Worm (Caenorhabditis elegans) whole organism, midembryonic: ENCODE measurements around the gene sri-24.
"Not testable (repeated sequence)": the region's sequence is repeated elsewhere in the genome, so short reads cannot be mapped to it uniquely, and the experiment has no call there.

Experiments
- T22C8.4 ChIP-seq: fragments of 200-800 bp; sonication (Bioruptor generic); IDR thresholded peaks from 2 replicates; pipeline ENCODE4 v1.3.6; 2022; ENCODE audit warnings: missing genetic modification characterization, missing compliant biosample characterization
- cog-1 ChIP-seq: sonication (generic microtip); optimal IDR thresholded peaks from 2 replicates; lab custom pipeline; 2016; ENCODE audit warnings: missing genetic modification characterization, missing compliant biosample characterization
- flt-1 ChIP-seq: fragments of 200-800 bp; sonication (Bioruptor generic); IDR thresholded peaks from 2 replicates; pipeline ENCODE4 v1.3.6; 2022; ENCODE audit warnings: missing genetic modification characterization, missing compliant biosample characterization
- klf-2 ChIP-seq: fragments of 200-800 bp; sonication (Bioruptor generic); conservative IDR thresholded peaks from 2 replicates; pipeline ENCODE4 v1.3.6; 2022; ENCODE audit warnings: missing genetic modification reagents, missing genetic modification characterization, missing compliant biosample characterization
- med-1 ChIP-seq: sonication (generic microtip); optimal IDR thresholded peaks from 2 replicates; lab custom pipeline; 2017; ENCODE audit warnings: missing genetic modification characterization, mild to moderate bottlenecking, missing compliant biosample characterization, antibody characterized with exemption, missing genetic modification reagents; ENCODE audit not compliant: insufficient read depth
- ref-1 ChIP-seq: fragments of 200-800 bp; sonication (Bioruptor generic); conservative IDR thresholded peaks from 2 replicates; pipeline ENCODE4 v1.3.6; 2022; ENCODE audit warnings: missing genetic modification reagents, missing genetic modification characterization, missing compliant biosample characterization
- tab-1 ChIP-seq: fragments of 200-800 bp; sonication (Bioruptor generic); IDR thresholded peaks from 2 replicates; pipeline ENCODE4 v1.3.6; 2022; ENCODE audit warnings: missing genetic modification characterization, missing compliant biosample characterization
- ztf-23 ChIP-seq: fragments of 200-800 bp; sonication (Bioruptor generic); IDR thresholded peaks from 2 replicates; pipeline ENCODE4 v1.3.6; 2022; ENCODE audit warnings: missing genetic modification reagents, missing genetic modification characterization, missing compliant biosample characterization
- ztf-29 ChIP-seq: fragments of 200-800 bp; sonication (Bioruptor generic); IDR thresholded peaks from 2 replicates; pipeline ENCODE4 v1.3.6; 2022; ENCODE audit warnings: missing genetic modification reagents, missing genetic modification characterization, missing compliant biosample characterization

Gene sri-24

DNA sequence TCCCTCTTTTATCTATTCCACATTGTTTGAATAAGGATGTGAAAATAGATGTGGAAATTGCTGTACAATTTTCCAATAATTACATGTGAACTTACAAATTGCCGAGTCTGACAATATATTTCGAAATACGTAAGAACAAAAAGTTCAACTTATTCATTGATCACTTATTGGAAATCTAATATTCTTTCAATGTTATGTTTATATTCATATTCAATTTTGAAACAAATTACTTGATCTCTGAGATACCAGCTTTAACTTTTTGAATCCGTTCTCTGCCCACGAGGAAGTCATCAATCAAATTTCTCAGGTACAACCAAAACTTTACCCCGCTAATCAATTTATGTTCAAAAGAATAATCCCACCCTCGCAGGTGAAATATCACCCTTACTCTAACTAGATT is 3.2 kb downstream of the sri-24 start, which contains the start of gene sri-26:
TSS of gene sri-26 (plus strand) at position 301 of the 400 bp plus-strand sequence.
- not testable (repeated sequence) for TF ChIP-seq ztf-23, T22C8.4, ztf-29 (GFP tag; lab: Robert Waterston, UW)

DNA sequence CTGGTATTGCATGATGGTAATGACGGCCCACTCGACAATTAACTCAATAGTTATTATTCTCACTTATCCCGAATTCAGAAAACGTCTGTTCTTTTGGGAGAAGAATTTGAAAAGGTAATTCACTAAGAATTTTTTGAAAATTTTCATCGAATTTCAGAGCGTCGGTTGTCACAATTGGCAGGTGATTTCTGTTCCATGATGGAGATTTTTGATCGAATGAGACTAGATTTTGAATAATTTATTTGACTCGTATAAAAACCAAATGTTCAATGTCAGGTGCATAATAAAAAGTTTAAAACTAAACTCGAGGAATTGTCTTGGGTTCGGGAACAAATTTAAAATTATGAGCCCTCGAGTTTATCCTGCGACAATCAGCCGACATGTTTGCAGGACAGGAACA is 4.7 kb downstream of the sri-24 start, which contains the start of gene sri-25:
TSS of gene sri-25 (plus strand) at position 301 of the 400 bp plus-strand sequence.
- TF ChIP-seq ztf-23 (GFP tag; lab: Robert Waterston, UW) (no peak), ref-1 (no peak), cog-1 (tag; lab: Kevin White, UChicago) (no peak), ztf-29 (GFP tag; lab: Robert Waterston, UW) (no peak), klf-2 (GFP tag; lab: Robert Waterston, UW) (no peak)

DNA sequence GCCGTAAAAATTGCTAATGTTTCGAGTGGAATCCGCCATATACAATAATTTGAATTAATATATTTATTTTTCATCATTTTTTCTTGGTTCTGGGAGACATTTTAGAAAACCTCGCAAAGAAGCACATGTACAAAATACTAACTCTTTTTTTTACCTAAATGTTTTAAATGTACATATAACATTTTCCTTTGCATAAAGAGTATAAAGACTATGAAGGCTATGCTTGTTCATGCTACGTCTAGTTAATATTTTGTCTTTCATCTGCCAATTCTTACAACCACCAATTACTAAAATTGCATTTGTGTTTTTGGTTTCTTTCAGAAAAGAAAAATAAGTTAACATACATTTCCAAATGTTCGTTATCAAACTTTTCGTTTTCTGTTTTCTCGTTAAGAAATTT is 9.4 kb downstream of the sri-24 start, which contains the start of gene irld-25:
TSS of gene irld-25 (plus strand) at position 301 of the 400 bp plus-strand sequence.
- TF ChIP-seq tab-1 (GFP tag; lab: Robert Waterston, UW) (no peak), ztf-23 (GFP tag; lab: Robert Waterston, UW) (no peak), ref-1 (no peak), med-1 (no peak), cog-1 (tag; lab: Kevin White, UChicago) (no peak), klf-2 (GFP tag; lab: Robert Waterston, UW) (no peak), ztf-29 (GFP tag; lab: Robert Waterston, UW) (no peak), flt-1 (GFP tag; lab: Robert Waterston, UW) (no peak), T22C8.4 (GFP tag; lab: Robert Waterston, UW) (no peak)

DNA sequence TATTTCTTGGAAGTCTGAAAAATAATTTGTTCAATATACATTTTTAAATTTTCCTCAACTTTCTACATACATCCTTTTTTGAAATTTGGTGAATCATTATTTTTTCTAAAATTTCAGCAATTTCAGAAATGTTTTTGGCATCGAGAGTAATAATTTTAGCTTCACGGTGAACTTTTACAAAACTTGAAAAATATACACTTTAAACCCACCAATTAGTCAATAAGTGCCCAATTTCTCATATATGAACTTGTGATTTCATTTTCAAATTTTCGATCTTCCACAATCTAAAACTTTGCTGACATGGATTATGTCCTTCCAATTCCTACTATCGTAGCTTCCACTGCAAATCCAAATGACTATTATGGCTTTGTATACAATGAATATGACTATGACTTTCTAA is 11.7 kb downstream of the sri-24 start, which contains the start of gene srw-24:
TSS of gene srw-24 (plus strand) at position 301 of the 400 bp plus-strand sequence.
- TF ChIP-seq klf-2 (GFP tag; lab: Robert Waterston, UW) (no peak), cog-1 (tag; lab: Kevin White, UChicago) (no peak), ref-1 (no peak), ztf-29 (GFP tag; lab: Robert Waterston, UW) (no peak), flt-1 (GFP tag; lab: Robert Waterston, UW) (no peak), T22C8.4 (GFP tag; lab: Robert Waterston, UW) (no peak), ztf-23 (GFP tag; lab: Robert Waterston, UW) (no peak), tab-1 (GFP tag; lab: Robert Waterston, UW) (no peak), med-1 (no peak)

DNA sequence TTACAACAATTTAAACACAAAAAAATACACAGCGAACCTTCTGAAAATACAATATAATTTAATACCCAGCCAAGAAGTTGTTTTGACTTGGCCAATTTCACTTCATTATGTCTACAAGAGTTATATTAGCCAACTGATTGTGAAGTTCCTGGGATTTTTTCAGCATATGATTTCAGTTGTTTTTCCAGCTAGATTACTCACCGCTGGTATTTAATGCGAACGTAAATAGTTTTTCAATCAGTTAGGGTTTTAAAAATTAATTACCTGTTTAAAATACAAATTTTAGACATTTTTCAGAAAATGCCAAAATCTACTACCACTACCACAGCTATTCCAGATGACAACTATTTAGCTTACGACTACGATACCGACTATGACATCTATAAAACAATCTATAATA is 13.7 kb downstream of the sri-24 start, which contains the start of gene srw-14:
TSS of gene srw-14 (plus strand) at position 301 of the 400 bp plus-strand sequence.
- TF ChIP-seq klf-2 (GFP tag; lab: Robert Waterston, UW): no peak
- TF ChIP-seq flt-1 (GFP tag; lab: Robert Waterston, UW): no peak

DNA sequence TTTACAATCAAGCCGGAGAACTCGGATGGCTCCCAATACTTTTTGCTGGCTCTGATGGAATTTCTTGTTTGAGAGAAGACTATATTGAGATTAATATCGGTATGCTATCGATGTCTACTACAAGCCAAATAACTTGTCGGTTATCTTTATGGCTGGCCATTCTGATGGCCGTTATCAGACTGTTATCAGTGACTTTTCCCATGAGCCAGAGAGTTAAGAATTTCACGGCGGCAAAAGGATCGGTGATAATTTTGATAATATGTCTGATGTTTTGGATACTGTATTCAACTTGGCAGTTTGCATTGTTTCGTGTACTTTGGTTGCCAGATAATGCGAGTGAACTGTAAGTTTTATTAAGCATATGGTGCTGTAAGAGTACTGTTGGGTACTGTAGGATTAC is 14.2 kb downstream of the sri-24 start:
- TF ChIP-seq tab-1 (GFP tag; lab: Robert Waterston, UW) (no peak), cog-1 (tag; lab: Kevin White, UChicago) (no peak), T22C8.4 (GFP tag; lab: Robert Waterston, UW) (no peak), ref-1 (no peak), ztf-23 (GFP tag; lab: Robert Waterston, UW) (no peak), klf-2 (GFP tag; lab: Robert Waterston, UW) (no peak), ztf-29 (GFP tag; lab: Robert Waterston, UW) (no peak), flt-1 (GFP tag; lab: Robert Waterston, UW) (no peak), med-1 (no peak)

DNA sequence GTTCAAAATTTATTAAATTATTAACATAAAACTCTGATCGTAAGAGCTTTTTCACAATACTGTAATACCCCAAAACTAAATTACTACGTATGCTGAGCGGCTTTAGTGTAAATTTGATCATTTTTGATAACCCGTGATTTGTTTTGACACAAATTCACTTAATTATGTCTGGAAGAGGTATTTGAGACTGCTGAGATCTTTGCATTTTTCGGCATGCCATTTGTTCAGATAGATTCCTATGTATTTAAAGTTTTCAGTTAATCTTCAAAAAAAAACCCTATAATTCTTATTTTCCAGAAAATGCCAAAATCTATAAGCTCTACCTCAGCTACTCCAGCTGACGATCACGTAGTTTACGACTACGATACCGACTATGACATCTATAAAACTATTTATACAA is 18.3 kb downstream of the sri-24 start, which contains the start of gene srw-15:
TSS of gene srw-15 (plus strand) at position 301 of the 400 bp plus-strand sequence.
- TF ChIP-seq med-1 (no peak), tab-1 (GFP tag; lab: Robert Waterston, UW) (no peak), cog-1 (tag; lab: Kevin White, UChicago) (no peak), T22C8.4 (GFP tag; lab: Robert Waterston, UW) (no peak), ztf-29 (GFP tag; lab: Robert Waterston, UW) (no peak), flt-1 (GFP tag; lab: Robert Waterston, UW) (no peak), ref-1 (no peak), klf-2 (GFP tag; lab: Robert Waterston, UW) (no peak), ztf-23 (GFP tag; lab: Robert Waterston, UW) (no peak)

DNA sequence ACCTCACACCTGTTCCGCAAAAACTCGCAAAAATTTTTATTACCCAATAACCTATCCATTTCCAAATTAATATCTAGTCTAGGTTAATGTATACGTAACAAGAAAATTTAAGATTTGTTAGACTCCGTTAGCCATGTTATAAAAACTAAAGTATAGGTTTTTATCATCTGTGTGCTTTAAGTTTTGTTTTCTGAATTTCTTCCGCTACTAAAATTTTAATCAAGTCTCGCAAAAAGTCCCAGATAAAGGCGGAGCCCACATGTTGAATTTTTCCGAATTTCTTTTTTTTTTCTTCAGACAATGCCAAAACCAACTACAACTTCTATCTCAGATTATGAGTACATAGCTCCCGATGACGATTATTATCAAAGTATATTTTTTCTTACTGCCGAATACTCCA is 20.2 kb downstream of the sri-24 start, which contains the start of gene srw-13:
TSS of gene srw-13 (plus strand) at position 301 of the 400 bp plus-strand sequence.
- TF ChIP-seq ztf-29 (GFP tag; lab: Robert Waterston, UW) (no peak), tab-1 (GFP tag; lab: Robert Waterston, UW) (no peak), ref-1 (no peak), flt-1 (GFP tag; lab: Robert Waterston, UW) (no peak), cog-1 (tag; lab: Kevin White, UChicago) (no peak), ztf-23 (GFP tag; lab: Robert Waterston, UW) (no peak), med-1 (no peak), klf-2 (GFP tag; lab: Robert Waterston, UW) (no peak), T22C8.4 (GFP tag; lab: Robert Waterston, UW) (no peak)

DNA sequence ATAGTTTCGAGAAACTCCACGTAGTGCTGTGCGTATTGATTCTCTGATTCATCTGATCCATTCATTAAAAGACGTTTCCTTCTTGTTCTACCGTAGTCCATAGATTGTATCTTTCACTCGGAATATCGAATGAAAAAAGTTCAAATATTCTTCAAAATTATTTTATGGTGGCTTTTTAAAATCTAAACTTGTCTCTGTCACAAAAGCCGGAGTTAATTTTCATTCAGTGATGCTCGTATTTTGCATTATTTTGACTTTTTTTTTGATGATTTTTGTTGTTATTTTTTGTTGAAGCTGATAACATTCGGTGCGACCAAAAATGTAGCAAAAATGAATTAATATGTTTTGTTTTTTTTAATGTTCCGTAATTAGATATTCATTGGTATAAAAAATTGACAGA is 23.7 kb downstream of the sri-24 start, which contains the start of gene nhr-164:
TSS of gene nhr-164 (minus strand) at position 101 of the 400 bp plus-strand sequence.
- no peak for TF ChIP-seq tab-1 (GFP tag; lab: Robert Waterston, UW)
- no peak for TF ChIP-seq ztf-29 (GFP tag; lab: Robert Waterston, UW)
- no peak for TF ChIP-seq klf-2 (GFP tag; lab: Robert Waterston, UW)
- TF ChIP-seq med-1: no peak
- TF ChIP-seq ref-1: no peak
- no peak for TF ChIP-seq flt-1 (GFP tag; lab: Robert Waterston, UW)
- TF ChIP-seq T22C8.4 (GFP tag; lab: Robert Waterston, UW): no peak
- no peak for TF ChIP-seq ztf-23 (GFP tag; lab: Robert Waterston, UW)
- no peak for TF ChIP-seq cog-1 (tag; lab: Kevin White, UChicago)

DNA sequence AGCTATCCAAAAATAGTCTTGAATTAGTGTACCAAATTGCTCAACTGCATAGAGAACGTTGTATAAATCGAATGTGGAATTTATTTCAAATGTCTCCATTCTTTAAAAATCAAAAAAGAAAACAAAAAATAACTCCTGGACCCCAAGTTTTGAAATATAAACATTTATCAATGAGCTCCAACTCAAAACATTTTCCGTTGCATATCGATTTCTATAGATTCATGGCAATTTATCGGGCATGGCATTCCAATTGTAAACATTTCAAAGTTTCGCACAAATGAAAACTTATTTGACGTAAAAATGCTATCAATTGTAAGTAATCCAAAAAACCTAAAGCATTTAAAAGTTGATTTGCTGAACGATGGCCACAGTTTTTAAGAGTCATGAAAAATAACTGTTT is 26.6 kb downstream of the sri-24 start, which contains the start of gene srw-12:
TSS of gene srw-12 (minus strand) at position 101 of the 400 bp plus-strand sequence.
- TF ChIP-seq ztf-23 (GFP tag; lab: Robert Waterston, UW): no peak
- TF ChIP-seq T22C8.4 (GFP tag; lab: Robert Waterston, UW): no peak
- no peak for TF ChIP-seq tab-1 (GFP tag; lab: Robert Waterston, UW)
- no peak for TF ChIP-seq klf-2 (GFP tag; lab: Robert Waterston, UW)
- no peak for TF ChIP-seq flt-1 (GFP tag; lab: Robert Waterston, UW)
- no peak for TF ChIP-seq ztf-29 (GFP tag; lab: Robert Waterston, UW)
- TF ChIP-seq ref-1: no peak
- TF ChIP-seq med-1: no peak
- no peak for TF ChIP-seq cog-1 (tag; lab: Kevin White, UChicago)
